Worm (Caenorhabditis elegans) whole organism, L1 larva: ENCODE data around the gene srb-3.

Experiments
- C04F5.9 ChIP-seq: sonication (generic microtip); optimal IDR thresholded peaks from 2 replicates; lab custom pipeline; 2016; ENCODE audit warnings: missing genetic modification characterization, missing compliant biosample characterization
- Y116A8C.19 ChIP-seq: sonication (generic microtip); optimal IDR thresholded peaks from 2 replicates; lab custom pipeline; 2016; ENCODE audit warnings: missing compliant biosample characterization, missing genetic modification characterization, borderline replicate concordance
- aha-1 ChIP-seq: fragments of 150-350 bp; optimal IDR thresholded peaks from 2 replicates; lab custom pipeline; 2014; ENCODE audit warnings: missing biosample characterization, missing genetic modification characterization
- aly-2 ChIP-seq: fragments of 150-350 bp; optimal IDR thresholded peaks from 2 replicates; lab custom pipeline; 2014; ENCODE audit warnings: missing biosample characterization, missing genetic modification characterization
- blmp-1 ChIP-seq: fragments of 150-350 bp; optimal IDR thresholded peaks from 2 replicates; lab custom pipeline; 2014; ENCODE audit warnings: missing biosample characterization, missing genetic modification characterization
- ceh-8 ChIP-seq: fragments of 200-800 bp; sonication (Bioruptor generic); optimal IDR thresholded peaks from 2 replicates; lab custom pipeline; 2018; ENCODE audit warnings: mild to moderate bottlenecking, missing genetic modification characterization, moderate library complexity, missing compliant biosample characterization
- ceh-82 ChIP-seq, 3 experiments: fragments of 150-350 bp in 1 of 3; sonication (generic microtip) in 2 of 3; optimal IDR thresholded peaks; 2 replicates each; lab custom pipeline; 2014 to 2017; ENCODE audit warnings: missing biosample characterization in 3 of 3, missing genetic modification characterization in 3 of 3
- ceh-88 ChIP-seq: fragments of 200-800 bp; sonication (Bioruptor generic); IDR thresholded peaks from 2 replicates; pipeline ENCODE4 v1.3.6; 2022; ENCODE audit warnings: missing genetic modification characterization, missing compliant biosample characterization
- dpl-1 ChIP-seq, 3 experiments: fragments of 150-350 bp in 2 of 3; sonication (generic microtip) in 1 of 3; optimal IDR thresholded peaks; 2 replicates each; lab custom pipeline; 2014 to 2017; ENCODE audit warnings: missing biosample characterization in 3 of 3, missing genetic modification characterization in 3 of 3, missing genetic modification reagents in 3 of 3
- egl-27 ChIP-seq, 2 experiments: fragments of 150-350 bp in 1 of 2; sonication (generic microtip); optimal IDR thresholded peaks; 3 replicates each; lab custom pipeline; 2017 to 2018; ENCODE audit warnings: missing biosample characterization in 2 of 2, missing genetic modification characterization in 2 of 2, missing genetic modification reagents in 2 of 2
- elt-2 ChIP-seq: sonication (generic microtip); optimal IDR thresholded peaks from 2 replicates; lab custom pipeline; 2016; ENCODE audit warnings: missing genetic modification characterization, mild to moderate bottlenecking, inconsistent platforms, missing compliant biosample characterization, missing genetic modification reagents
- elt-3 ChIP-seq, 6 experiments: fragments of 150-350 bp in 1 of 6; sonication (generic microtip); optimal IDR thresholded peaks; 2 replicates each; lab custom pipeline; 2017 to 2018; ENCODE audit warnings: missing biosample characterization in 6 of 6, missing genetic modification characterization in 6 of 6, inconsistent platforms in 1 of 6
- fkh-10 ChIP-seq: sonication (generic microtip); optimal IDR thresholded peaks from 2 replicates; lab custom pipeline; 2017; ENCODE audit warnings: missing biosample characterization, missing genetic modification reagents, missing genetic modification characterization
- grh-1 ChIP-seq: fragments of 200-800 bp; sonication (Bioruptor generic); IDR thresholded peaks from 2 replicates; pipeline ENCODE4 v1.3.6; 2022; ENCODE audit warnings: missing genetic modification reagents, missing genetic modification characterization, missing compliant biosample characterization
- hlh-4 ChIP-seq: sonication (generic microtip); optimal IDR thresholded peaks from 2 replicates; lab custom pipeline; 2016; ENCODE audit warnings: mild to moderate bottlenecking, missing genetic modification characterization, missing compliant biosample characterization
- hpl-2 ChIP-seq: fragments of 150-350 bp; optimal IDR thresholded peaks from 2 replicates; lab custom pipeline; 2014; ENCODE audit warnings: missing biosample characterization, missing genetic modification reagents, missing genetic modification characterization
- irx-1 ChIP-seq: sonication (generic microtip); optimal IDR thresholded peaks from 2 replicates; lab custom pipeline; 2016; ENCODE audit warnings: missing genetic modification characterization, missing compliant biosample characterization
- jun-1 ChIP-seq: fragments of 150-350 bp; optimal IDR thresholded peaks from 2 replicates; lab custom pipeline; 2014; ENCODE audit warnings: missing biosample characterization, missing genetic modification reagents, missing genetic modification characterization
- lin-14 ChIP-seq: fragments of 200-800 bp; sonication (Bioruptor generic); optimal IDR thresholded peaks from 2 replicates; lab custom pipeline; 2018; ENCODE audit warnings: mild to moderate bottlenecking, missing genetic modification characterization, moderate library complexity, missing compliant biosample characterization
- lin-35 ChIP-seq, 2 experiments: fragments of 150-350 bp; optimal IDR thresholded peaks; 2 replicates each; lab custom pipeline; 2014; ENCODE audit warnings: missing biosample characterization in 2 of 2, missing genetic modification characterization in 2 of 2, missing genetic modification reagents in 2 of 2
- lin-39 ChIP-seq: fragments of 150-350 bp; optimal IDR thresholded peaks from 2 replicates; lab custom pipeline; 2014; ENCODE audit warnings: missing biosample characterization, missing genetic modification reagents, missing genetic modification characterization
- lsy-2 ChIP-seq, 2 experiments: fragments of 150-350 bp; optimal IDR thresholded peaks; 2 replicates each; lab custom pipeline; 2014; ENCODE audit warnings: missing biosample characterization in 2 of 2, missing genetic modification characterization in 2 of 2
- mdl-1 ChIP-seq, 2 experiments: fragments of 150-350 bp; optimal IDR thresholded peaks; 2 replicates each; lab custom pipeline; 2014 to 2017; ENCODE audit warnings: missing biosample characterization in 2 of 2, missing genetic modification characterization in 2 of 2, inconsistent platforms in 1 of 2
- nhr-28 ChIP-seq: fragments of 150-350 bp; optimal IDR thresholded peaks from 2 replicates; lab custom pipeline; 2014; ENCODE audit warnings: missing biosample characterization, missing genetic modification characterization
- nhr-77 ChIP-seq: fragments of 150-350 bp; optimal IDR thresholded peaks from 2 replicates; lab custom pipeline; 2014; ENCODE audit warnings: missing biosample characterization, missing genetic modification characterization
- nhr-85 ChIP-seq: sonication (generic microtip); peaks from one replicate; lab custom pipeline; 2016; ENCODE audit warnings: missing genetic modification characterization, inconsistent platforms, missing compliant biosample characterization
- nhr-90 ChIP-seq: sonication (generic microtip); optimal IDR thresholded peaks from 2 replicates; lab custom pipeline; 2016; ENCODE audit warnings: mild to moderate bottlenecking, missing genetic modification characterization, missing compliant biosample characterization; ENCODE audit not compliant: poor library complexity
- pag-3 ChIP-seq: sonication (generic microtip); optimal IDR thresholded peaks from 2 replicates; lab custom pipeline; 2017; ENCODE audit warnings: missing genetic modification characterization, mild to moderate bottlenecking, missing compliant biosample characterization, antibody characterized with exemption, borderline replicate concordance; ENCODE audit not compliant: insufficient read depth
- pax-3 ChIP-seq: fragments of 200-800 bp; sonication (Bioruptor generic); optimal IDR thresholded peaks from 2 replicates; lab custom pipeline; 2018; ENCODE audit warnings: mild to moderate bottlenecking, missing genetic modification characterization, moderate library complexity, missing compliant biosample characterization
- pqm-1 ChIP-seq: sonication (generic microtip); optimal IDR thresholded peaks from 3 replicates; lab custom pipeline; 2017; ENCODE audit warnings: missing biosample characterization, missing genetic modification characterization
- skn-1 ChIP-seq: fragments of 150-350 bp; optimal IDR thresholded peaks from 2 replicates; lab custom pipeline; 2014; ENCODE audit warnings: missing biosample characterization, missing genetic modification characterization
- snpc-4 ChIP-seq: fragments of 150-350 bp; optimal IDR thresholded peaks from 2 replicates; lab custom pipeline; 2014; ENCODE audit warnings: missing biosample characterization, missing genetic modification characterization
- snu-23 ChIP-seq: sonication (generic microtip); optimal IDR thresholded peaks from 2 replicates; lab custom pipeline; 2016; ENCODE audit warnings: missing genetic modification characterization, missing compliant biosample characterization
- sox-4 ChIP-seq: sonication (generic microtip); optimal IDR thresholded peaks from 2 replicates; lab custom pipeline; 2016; ENCODE audit warnings: missing genetic modification characterization, missing compliant biosample characterization
- sptf-1 ChIP-seq: fragments of 150-350 bp; optimal IDR thresholded peaks from 2 replicates; lab custom pipeline; 2014; ENCODE audit warnings: missing biosample characterization, missing genetic modification characterization
- sup-37 ChIP-seq: fragments of 200-800 bp; sonication (Bioruptor generic); optimal IDR thresholded peaks from 2 replicates; lab custom pipeline; 2018; ENCODE audit warnings: mild to moderate bottlenecking, missing genetic modification characterization, missing compliant biosample characterization
- swsn-7 ChIP-seq: sonication (generic microtip); optimal IDR thresholded peaks from 2 replicates; lab custom pipeline; 2016; ENCODE audit warnings: missing genetic modification characterization, missing compliant biosample characterization
- tbx-2 ChIP-seq: sonication (generic microtip); optimal IDR thresholded peaks from 2 replicates; lab custom pipeline; 2016; ENCODE audit warnings: missing genetic modification characterization, missing compliant biosample characterization
- tlp-1 ChIP-seq: fragments of 150-350 bp; optimal IDR thresholded peaks from 2 replicates; lab custom pipeline; 2014; ENCODE audit warnings: missing biosample characterization, missing genetic modification characterization
- unc-130 ChIP-seq: fragments of 150-350 bp; optimal IDR thresholded peaks from 2 replicates; lab custom pipeline; 2017; ENCODE audit warnings: missing biosample characterization, missing genetic modification characterization, inconsistent platforms
- unc-30 ChIP-seq: sonication (generic microtip); optimal IDR thresholded peaks from 2 replicates; lab custom pipeline; 2017; ENCODE audit warnings: missing biosample characterization, missing genetic modification characterization
- unc-86 ChIP-seq: sonication (generic microtip); optimal IDR thresholded peaks from 2 replicates; lab custom pipeline; 2016; ENCODE audit warnings: missing genetic modification characterization, missing compliant biosample characterization
- zip-4 ChIP-seq: fragments of 200-800 bp; sonication (Bioruptor generic); optimal IDR thresholded peaks from 2 replicates; lab custom pipeline; 2018; ENCODE audit warnings: mild to moderate bottlenecking, missing genetic modification characterization, moderate library complexity, missing compliant biosample characterization
- ztf-11 ChIP-seq, 2 experiments: sonication (generic microtip); optimal IDR thresholded peaks; 2 replicates each; lab custom pipeline; 2016 to 2017; ENCODE audit warnings: missing genetic modification characterization in 2 of 2, missing biosample characterization in 1 of 2, missing compliant biosample characterization in 1 of 2

srb-3 gene

DNA sequence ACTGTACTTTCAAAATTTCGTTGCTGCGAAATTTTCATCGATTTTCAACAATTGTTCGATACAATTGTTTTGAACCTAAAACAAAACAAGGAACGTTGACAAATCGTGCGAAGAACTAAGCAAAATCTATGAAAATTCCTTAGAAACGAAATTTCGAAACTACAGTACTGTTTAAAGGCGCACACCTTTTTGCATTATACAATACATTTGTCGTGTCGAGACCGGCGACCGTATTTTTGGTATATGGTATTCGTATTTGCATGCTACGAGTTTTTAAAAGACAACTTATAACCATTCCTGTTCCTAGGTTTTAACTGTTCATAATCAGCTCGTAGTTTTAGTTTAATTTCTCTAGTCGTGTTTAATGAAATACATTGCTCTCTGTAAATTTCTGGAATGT, 12.0 kb upstream of the srb-3 start:
- peak; percentile 7 for TF ChIP-seq zip-4 (GFP tag; lab: Kevin White, UChicago)
- TF ChIP-seq elt-2 (tag; lab: Kevin White, UChicago), result peak; percentile 1
- TF ChIP-seq ceh-82 (tag; optimal IDR thresholded peaks at IDR 0.05; lab: Kevin White, UChicago), result no peak

ce11 chrII:5177902-5178301, 11.3 kb upstream of the srb-3 start, which contains the start of gene C27D6.12:
C27D6.12 (minus strand) TSS chrII:5178002.
- no peak for TF ChIP-seq ceh-8 (GFP tag; lab: Kevin White, UChicago)
- no peak for TF ChIP-seq elt-2 (tag; lab: Kevin White, UChicago)
- TF ChIP-seq pqm-1 (tag; lab: Kevin White, UChicago), result no peak
- no peak for TF ChIP-seq nhr-77
- TF ChIP-seq lin-35 (GFP tag; optimal IDR thresholded peaks at IDR 0.05; lab: Kevin White, UChicago), result no peak
- TF ChIP-seq pag-3 (tag; lab: Kevin White, UChicago), result no peak
- TF ChIP-seq C04F5.9 (tag; lab: Kevin White, UChicago), result no peak
- no peak for TF ChIP-seq jun-1 (tag; lab: Kevin White, UChicago)
- no peak for TF ChIP-seq irx-1 (tag; lab: Kevin White, UChicago)

DNA sequence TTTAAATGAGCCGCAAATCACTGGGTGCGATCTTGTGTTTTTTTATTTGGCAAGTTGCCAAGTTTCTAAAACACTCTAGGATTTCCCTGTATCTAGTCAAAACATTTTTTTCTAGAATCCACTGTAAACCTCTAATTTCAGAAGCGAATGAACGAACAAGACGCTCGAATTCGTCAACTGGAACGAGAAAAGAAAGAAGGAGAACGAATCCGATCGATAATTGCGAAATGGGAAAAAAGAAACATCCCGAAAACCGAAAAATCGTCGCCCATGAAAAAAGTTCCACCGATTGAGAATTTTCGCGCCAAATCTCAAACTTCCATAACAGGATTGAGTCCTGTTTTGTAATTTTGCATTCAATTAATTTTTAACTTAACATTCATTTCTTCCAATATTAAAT, 10.3 kb upstream of the srb-3 start:
- TF ChIP-seq snpc-4 (tag; lab: Kevin White, UChicago), result no peak
- no peak for TF ChIP-seq sox-4
- no peak for TF ChIP-seq Y116A8C.19 (tag; lab: Kevin White, UChicago)
- TF ChIP-seq tbx-2, result no peak
- no peak for TF ChIP-seq jun-1 (tag; lab: Kevin White, UChicago)

DNA sequence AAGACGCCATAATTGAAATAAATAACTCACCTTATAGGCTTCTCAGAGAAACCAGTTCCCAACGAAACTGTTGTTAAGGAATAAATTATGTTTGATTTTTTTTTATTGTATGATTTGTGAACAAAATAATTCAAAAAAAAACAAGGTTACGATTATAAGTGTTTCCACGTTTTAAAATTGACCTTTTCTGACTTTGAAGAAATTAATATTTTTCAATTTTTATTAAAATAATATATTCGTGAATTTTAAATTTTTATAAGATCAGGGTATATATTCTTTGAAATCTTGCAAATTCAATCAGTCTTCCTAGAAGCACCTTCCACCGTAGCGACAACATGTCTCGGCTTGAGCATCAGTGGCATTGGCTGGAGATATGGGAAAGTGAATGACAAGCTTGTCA, 7.7 kb upstream of the srb-3 start, which contains the start of gene C27D6.3:
C27D6.3 (minus strand) TSS at position 101 of the 400 bp plus-strand sequence.
- TF ChIP-seq lsy-2 (tag; optimal IDR thresholded peaks at IDR 0.05; lab: Kevin White, UChicago), result no peak
- no peak for TF ChIP-seq mdl-1 (tag; optimal IDR thresholded peaks at IDR 0.05; lab: Kevin White, UChicago)
- no peak for TF ChIP-seq ceh-88 (GFP tag; lab: Robert Waterston, UW)
- no peak for TF ChIP-seq jun-1 (tag; lab: Kevin White, UChicago)
- TF ChIP-seq Y116A8C.19 (tag; lab: Kevin White, UChicago), result no peak
- no peak for TF ChIP-seq ztf-11 (tag; optimal IDR thresholded peaks at IDR 0.05; lab: Kevin White, UChicago)
- TF ChIP-seq aly-2, result no peak
- no peak for TF ChIP-seq snu-23 (GFP tag; lab: Kevin White, UChicago)
- no peak for TF ChIP-seq nhr-85 (tag; lab: Kevin White, UChicago)
- TF ChIP-seq snpc-4 (tag; lab: Kevin White, UChicago), result no peak
- TF ChIP-seq sox-4, result no peak
- TF ChIP-seq hpl-2 (GFP tag; lab: Kevin White, UChicago), result no peak
- no peak for TF ChIP-seq unc-30 (tag; lab: Kevin White, UChicago)
- TF ChIP-seq tlp-1 (tag; lab: Kevin White, UChicago), result no peak
- no peak for TF ChIP-seq sptf-1 (tag; lab: Kevin White, UChicago)
- TF ChIP-seq lin-14 (GFP tag; lab: Kevin White, UChicago), result no peak
- no peak for TF ChIP-seq skn-1 (tag; lab: Kevin White, UChicago)

DNA sequence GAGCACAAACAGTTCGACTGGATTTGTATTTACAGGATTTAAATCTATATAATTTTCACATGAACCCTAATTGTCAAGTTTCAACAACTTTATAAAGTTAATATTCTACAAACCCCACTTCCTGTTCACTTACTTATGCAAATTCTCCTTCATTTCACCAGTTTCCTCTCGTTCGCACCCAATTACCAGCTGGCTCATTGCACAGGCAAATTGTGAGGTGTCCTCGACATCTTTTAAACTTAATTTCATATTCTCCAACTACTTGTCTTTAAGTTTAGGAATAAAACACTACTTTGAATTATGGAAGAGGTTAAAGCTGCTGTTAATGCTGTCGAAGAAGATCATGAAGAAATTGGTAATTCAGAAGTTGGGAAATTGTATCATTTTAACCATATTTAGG, 5.8 kb upstream of the srb-3 start, which contains the start of gene C27D6.1:
C27D6.1 (plus strand) TSS at position 301 of the 400 bp plus-strand sequence.
- TF ChIP-seq aly-2 (no peak), elt-3 (tag; optimal IDR thresholded peaks at IDR 0.05; lab: Kevin White, UChicago) (no peak), blmp-1 (no peak), unc-86 (tag; lab: Kevin White, UChicago) (no peak), fkh-10 (GFP tag; lab: Kevin White, UChicago) (no peak), lin-35 (GFP tag; optimal IDR thresholded peaks at IDR 0.05; lab: Kevin White, UChicago) (no peak), nhr-90 (tag; lab: Kevin White, UChicago) (no peak), grh-1 (GFP tag; lab: Robert Waterston, UW) (no peak), hpl-2 (GFP tag; lab: Kevin White, UChicago) (no peak), aha-1 (tag; lab: Kevin White, UChicago) (no peak), lin-39 (no peak), egl-27 (tag; optimal IDR thresholded peaks at IDR 0.05; lab: Kevin White, UChicago) (no peak), pax-3 (tag; lab: Kevin White, UChicago) (no peak), swsn-7 (tag; lab: Kevin White, UChicago) (no peak), nhr-28 (no peak), ztf-11 (tag; optimal IDR thresholded peaks at IDR 0.05; lab: Kevin White, UChicago) (no peak), unc-130 (no peak), sup-37 (GFP tag; lab: Kevin White, UChicago) (no peak), dpl-1 (GFP tag; optimal IDR thresholded peaks at IDR 0.05; lab: Kevin White, UChicago) (no peak), hlh-4 (tag; lab: Kevin White, UChicago) (no peak)
